Fruit fly (Drosophila melanogaster): ENCODE measurements around the gene Nfs1.
"Not testable (repeated sequence)": the region's sequence is repeated elsewhere in the genome, so short reads cannot be mapped to it uniquely, and the experiment has no call there.

Gene Nfs1

DNA sequence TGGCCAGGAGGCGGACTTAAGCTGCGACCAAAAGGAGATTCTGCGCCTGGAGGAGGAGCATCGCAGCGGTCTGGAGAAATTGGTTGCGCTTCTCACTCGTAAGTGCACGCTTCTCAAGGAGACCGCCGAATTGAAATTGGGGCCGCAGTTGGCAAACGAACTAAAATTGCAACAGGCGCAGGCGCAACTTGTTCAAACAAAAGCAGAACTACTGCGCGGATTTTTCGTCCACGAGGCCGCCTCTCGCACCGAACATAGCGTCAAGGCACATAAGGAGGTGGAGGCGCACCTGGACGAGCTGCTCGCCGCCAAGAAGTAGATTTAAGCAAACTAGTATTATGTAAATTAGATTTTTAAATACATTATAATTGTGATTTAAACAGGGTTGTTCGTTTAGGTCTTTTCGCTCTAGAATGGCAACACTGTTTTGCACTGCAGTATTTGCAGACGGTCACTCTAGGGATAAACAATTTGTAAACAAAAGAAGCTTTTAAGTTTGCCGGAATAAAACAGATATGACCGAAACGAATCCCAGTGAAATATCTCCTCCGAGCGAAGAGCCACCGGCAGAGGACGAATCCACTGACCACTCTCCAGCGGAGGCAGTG, 8.9 kb upstream of the Nfs1 start, which contains the start of gene escl:
Gene escl, plus strand, starts transcription at position 470 of the 608 bp plus-strand sequence.
- TF ChIP-seq fd96Ca (GFP tag; IDR thresholded peaks at IDR 0.05): no peak
- no peak for TF ChIP-seq CG9948 (tag; optimal IDR thresholded peaks at IDR 0.05)
- TF ChIP-seq CG10348 (GFP tag; IDR thresholded peaks at IDR 0.05): no peak
- no peak for TF ChIP-seq CG15710 (tag; optimal IDR thresholded peaks at IDR 0.05)
- no peak for TF ChIP-seq CG34367 (tag; optimal IDR thresholded peaks at IDR 0.05)
- no peak for TF ChIP-seq rn (GFP tag; IDR thresholded peaks at IDR 0.05)
- no peak for TF ChIP-seq CG8159 (tag; optimal IDR thresholded peaks at IDR 0.05)
- TF ChIP-seq Snoo (tag; optimal IDR thresholded peaks at IDR 0.05): no peak
- TF ChIP-seq CG17806 (tag; optimal IDR thresholded peaks at IDR 0.05): no peak

DNA sequence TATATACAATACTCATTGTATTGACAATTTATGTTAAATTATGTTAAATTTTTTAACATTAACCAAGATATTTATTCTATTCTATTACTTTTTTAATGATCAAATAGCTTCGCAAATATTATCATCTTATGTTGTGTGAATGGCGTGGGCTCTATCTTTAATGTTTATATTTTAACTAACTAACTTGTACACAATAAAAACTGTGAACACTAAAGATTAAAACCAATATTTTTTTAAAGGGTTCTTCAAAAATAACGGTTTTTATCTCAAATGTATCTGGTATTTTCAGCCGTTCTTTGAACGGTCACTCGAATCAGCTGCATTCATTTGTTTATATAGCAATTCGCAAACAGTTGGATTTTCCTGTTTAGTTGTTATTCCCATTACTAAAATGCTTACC, 6.9 kb upstream of the Nfs1 start, which contains the start of gene Ada1-2:
Gene Ada1-2, plus strand, starts transcription at position 301 of the 400 bp plus-strand sequence.
- TF ChIP-seq CG10348 (GFP tag; IDR thresholded peaks at IDR 0.05); CG17806 (tag; optimal IDR thresholded peaks at IDR 0.05); Pif1A (GFP tag; optimal IDR thresholded peaks at IDR 0.05): not testable (repeated sequence)

DNA sequence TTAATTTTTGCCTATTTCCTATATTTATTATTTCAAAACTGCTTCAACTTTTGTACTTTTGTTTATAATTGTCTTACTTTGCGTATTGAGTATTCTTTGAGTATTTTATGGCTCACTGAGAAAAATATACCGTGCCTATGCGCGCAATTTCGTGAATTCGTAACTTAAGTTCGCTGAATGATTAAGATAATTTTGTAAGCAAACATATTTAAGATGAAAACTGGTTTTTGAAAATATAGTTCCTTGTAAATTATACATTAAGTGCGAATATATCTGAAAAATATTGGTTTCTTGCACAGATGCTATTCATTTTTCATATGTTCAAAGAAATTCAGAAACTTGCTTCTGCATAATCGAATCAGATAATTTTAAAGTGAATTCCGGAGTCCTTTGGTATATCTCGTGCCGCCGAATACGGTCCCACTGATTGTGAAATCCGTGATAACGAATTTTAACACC, 4.1 kb upstream of the Nfs1 start, which contains the start of the genes CG18789 and Qtzl:
Gene CG18789, minus strand, starts transcription at position 101 of the 459 bp plus-strand sequence.
Gene Qtzl, plus strand, starts transcription at position 409 of the 459 bp plus-strand sequence.
- not testable (repeated sequence) for TF ChIP-seq rn (GFP tag; IDR thresholded peaks at IDR 0.05); CG8159 (tag; optimal IDR thresholded peaks at IDR 0.05); D1 (tag; optimal IDR thresholded peaks at IDR 0.05)

DNA sequence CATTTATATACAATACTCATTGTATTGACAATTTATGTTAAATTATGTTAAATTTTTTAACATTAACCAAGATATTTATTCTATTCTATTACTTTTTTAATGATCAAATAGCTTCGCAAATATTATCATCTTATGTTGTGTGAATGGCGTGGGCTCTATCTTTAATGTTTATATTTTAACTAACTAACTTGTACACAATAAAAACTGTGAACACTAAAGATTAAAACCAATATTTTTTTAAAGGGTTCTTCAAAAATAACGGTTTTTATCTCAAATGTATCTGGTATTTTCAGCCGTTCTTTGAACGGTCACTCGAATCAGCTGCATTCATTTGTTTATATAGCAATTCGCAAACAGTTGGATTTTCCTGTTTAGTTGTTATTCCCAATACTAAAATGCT, 2.9 kb upstream of the Nfs1 start, which contains the start of gene Ada1-1:
Gene Ada1-1, plus strand, starts transcription at position 301 of the 400 bp plus-strand sequence.
- TF ChIP-seq fd96Ca (GFP tag; IDR thresholded peaks at IDR 0.05); CG34367 (tag; optimal IDR thresholded peaks at IDR 0.05); Pif1A (GFP tag; optimal IDR thresholded peaks at IDR 0.05): not testable (repeated sequence)

DNA sequence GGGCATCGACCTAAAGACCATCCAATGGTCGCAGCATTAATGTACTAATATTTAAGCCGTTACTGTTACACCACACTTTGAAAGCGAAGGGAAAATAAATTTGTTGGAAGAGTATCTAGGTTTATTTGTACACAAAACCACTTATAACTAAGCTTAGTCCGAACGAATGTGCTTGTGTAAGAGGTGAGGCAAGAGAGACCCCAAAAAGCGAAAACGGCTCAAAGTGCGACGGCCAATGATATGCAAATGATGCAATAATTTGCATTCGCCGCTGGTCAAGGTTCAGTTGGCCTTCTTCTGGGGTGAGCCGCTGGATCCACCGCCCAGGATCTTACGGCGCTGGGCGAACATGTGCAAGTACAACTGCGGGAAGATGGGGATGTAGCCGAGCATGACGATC, 1.7 kb downstream of the Nfs1 start:
- peak; percentile 24 for TF ChIP-seq EcR (GFP tag; optimal IDR thresholded peaks at IDR 0.05)
- TF ChIP-seq CG14655 (GFP tag; optimal IDR thresholded peaks at IDR 0.05): no peak
- TF ChIP-seq CG9948 (tag; optimal IDR thresholded peaks at IDR 0.05): no peak
- TF ChIP-seq CG8301 (tag; optimal IDR thresholded peaks at IDR 0.05): no peak
- no peak for TF ChIP-seq fd96Ca (GFP tag; IDR thresholded peaks at IDR 0.05)

DNA sequence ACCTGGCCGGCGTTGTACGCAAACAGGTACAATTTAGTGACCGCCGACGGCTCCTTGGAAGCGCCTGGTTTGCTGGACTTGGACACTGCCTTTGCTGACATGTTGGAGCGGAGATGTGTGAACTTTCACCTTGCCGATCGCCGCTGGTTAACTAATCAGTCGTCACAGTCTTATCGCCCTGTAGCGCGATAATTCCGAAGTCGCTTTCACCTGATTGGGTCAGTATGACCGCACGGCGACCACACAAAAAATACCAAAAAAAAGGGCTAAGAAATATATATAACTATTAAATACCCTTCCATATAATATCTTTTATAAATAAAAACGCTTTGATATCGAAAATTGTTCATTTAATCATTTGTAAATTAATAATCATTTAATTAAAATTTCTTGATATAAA, 2.6 kb downstream of the Nfs1 start, which contains the start of gene Hacd1:
Gene Hacd1, minus strand, starts transcription at position 216 of the 400 bp plus-strand sequence.
- TF ChIP-seq CG14655 (GFP tag; optimal IDR thresholded peaks at IDR 0.05): no peak
- no peak for TF ChIP-seq CG15710 (tag; optimal IDR thresholded peaks at IDR 0.05)
- TF ChIP-seq Ets98B (GFP tag; IDR thresholded peaks at IDR 0.05): no peak
- no peak for TF ChIP-seq Pif1A (GFP tag; optimal IDR thresholded peaks at IDR 0.05)
- no peak for TF ChIP-seq Pif1B (GFP tag; optimal IDR thresholded peaks at IDR 0.05)
- no peak for TF ChIP-seq D1 (tag; optimal IDR thresholded peaks at IDR 0.05)
- TF ChIP-seq gl (tag; optimal IDR thresholded peaks at IDR 0.05): no peak
- no peak for TF ChIP-seq CG8301 (tag; optimal IDR thresholded peaks at IDR 0.05)
- no peak for TF ChIP-seq CG10348 (GFP tag; IDR thresholded peaks at IDR 0.05)
- TF ChIP-seq CG32121 (GFP tag; IDR thresholded peaks at IDR 0.05): no peak
- TF ChIP-seq rn (GFP tag; IDR thresholded peaks at IDR 0.05): no peak
- TF ChIP-seq EcR (GFP tag; optimal IDR thresholded peaks at IDR 0.05): no peak
- no peak for TF ChIP-seq CG13204 (GFP tag; optimal IDR thresholded peaks at IDR 0.05)
- TF ChIP-seq CG34367 (tag; optimal IDR thresholded peaks at IDR 0.05): no peak
- TF ChIP-seq CG9948 (tag; optimal IDR thresholded peaks at IDR 0.05): no peak
- TF ChIP-seq CG12605 (GFP tag; IDR thresholded peaks at IDR 0.05): no peak
- no peak for TF ChIP-seq CG4496 (GFP tag; IDR thresholded peaks at IDR 0.05)
- TF ChIP-seq fd96Ca (GFP tag; IDR thresholded peaks at IDR 0.05): no peak
- TF ChIP-seq CG8159 (tag; optimal IDR thresholded peaks at IDR 0.05): no peak
- no peak for TF ChIP-seq CG17806 (tag; optimal IDR thresholded peaks at IDR 0.05)

DNA sequence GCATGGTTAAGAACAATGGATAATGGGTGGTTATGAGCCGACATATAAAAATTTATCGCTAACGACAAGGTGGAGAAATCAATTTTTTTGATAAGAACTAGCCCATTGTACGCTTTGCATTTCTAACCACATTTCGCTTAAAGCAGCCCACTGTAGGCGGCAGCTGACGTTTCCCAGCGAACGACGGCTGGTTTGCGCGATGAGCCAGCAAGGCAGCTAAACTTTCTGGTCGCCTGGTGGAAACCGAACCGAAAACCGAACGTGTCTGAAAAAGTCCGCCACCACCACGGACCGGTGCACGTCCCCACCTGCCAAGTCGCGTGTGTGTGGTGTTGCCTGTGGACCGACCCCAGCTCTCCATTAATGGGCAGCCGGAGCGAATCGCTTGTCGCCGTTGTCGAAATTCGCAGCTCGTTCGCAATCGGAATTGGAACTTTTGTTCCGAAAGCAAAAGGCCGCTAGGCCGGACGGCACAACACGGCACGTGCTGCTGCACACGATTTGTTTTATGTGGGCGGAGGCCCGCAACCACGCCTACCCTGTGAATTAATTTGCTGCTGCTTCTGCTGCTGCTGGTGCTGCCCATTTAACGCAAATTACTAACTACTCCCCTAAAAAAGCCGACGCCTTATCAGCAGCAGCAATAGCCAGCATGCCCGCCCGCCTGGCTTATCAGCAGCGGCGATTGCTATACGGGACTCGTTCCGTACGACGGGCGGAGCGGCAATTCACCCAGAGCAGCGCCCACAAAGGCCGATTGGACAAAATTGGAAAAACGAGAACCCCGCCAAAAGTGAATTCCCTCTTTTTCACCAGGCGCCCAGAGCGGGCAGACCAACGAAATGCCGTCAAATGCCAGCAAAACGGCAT, 3.7 kb downstream of the Nfs1 start:
- TF ChIP-seq CG12605 (GFP tag; IDR thresholded peaks at IDR 0.05) (no peak), Snoo (tag; optimal IDR thresholded peaks at IDR 0.05) (peak; percentile 32), CG9948 (tag; optimal IDR thresholded peaks at IDR 0.05) (no peak), CG10348 (GFP tag; IDR thresholded peaks at IDR 0.05) (no peak), Pif1B (GFP tag; optimal IDR thresholded peaks at IDR 0.05) (no peak), CG15710 (tag; optimal IDR thresholded peaks at IDR 0.05) (peak; percentile 32), CG34367 (tag; optimal IDR thresholded peaks at IDR 0.05) (no peak), Pif1A (GFP tag; optimal IDR thresholded peaks at IDR 0.05) (peak; percentile 34), CG14655 (GFP tag; optimal IDR thresholded peaks at IDR 0.05) (peak; percentile 56), CG32121 (GFP tag; IDR thresholded peaks at IDR 0.05) (no peak), gl (tag; optimal IDR thresholded peaks at IDR 0.05) (peak; percentile 30), EcR (GFP tag; optimal IDR thresholded peaks at IDR 0.05) (peak; percentile 77), Ets98B (GFP tag; IDR thresholded peaks at IDR 0.05) (no peak), CG8159 (tag; optimal IDR thresholded peaks at IDR 0.05) (peak; percentile 38), rn (GFP tag; IDR thresholded peaks at IDR 0.05) (no peak), fd96Ca (GFP tag; IDR thresholded peaks at IDR 0.05) (no peak), CG17806 (tag; optimal IDR thresholded peaks at IDR 0.05) (peak; percentile 27), CG13204 (GFP tag; optimal IDR thresholded peaks at IDR 0.05) (peak; percentile 99), CG8301 (tag; optimal IDR thresholded peaks at IDR 0.05) (no peak), D1 (tag; optimal IDR thresholded peaks at IDR 0.05) (no peak), CG4496 (GFP tag; IDR thresholded peaks at IDR 0.05) (no peak)

Data from whole organism, pupa.